Worm (Caenorhabditis elegans) whole organism, L2 larva: ENCODE measurements around the gene clc-8.

ENCODE experiments used
- ceh-16 ChIP-seq: fragments of 150-350 bp; optimal IDR thresholded peaks from 2 replicates; lab custom pipeline; 2014; ENCODE audit warnings: missing biosample characterization, missing genetic modification characterization
- elt-1 ChIP-seq: fragments of 150-350 bp; optimal IDR thresholded peaks from 2 replicates; lab custom pipeline; 2014; ENCODE audit warnings: missing biosample characterization, missing genetic modification characterization
- elt-3 ChIP-seq: sonication (generic microtip); optimal IDR thresholded peaks from 2 replicates; lab custom pipeline; 2017; ENCODE audit warnings: missing biosample characterization, missing genetic modification characterization
- lin-11 ChIP-seq: fragments of 150-350 bp; sonication (generic microtip); optimal IDR thresholded peaks from 2 replicates; lab custom pipeline; 2014; ENCODE audit warnings: missing biosample characterization, missing genetic modification characterization, inconsistent platforms, mixed read lengths
- mbf-1 ChIP-seq: sonication (generic microtip); optimal IDR thresholded peaks from 2 replicates; lab custom pipeline; 2017; ENCODE audit warnings: missing biosample characterization, missing genetic modification characterization
- nhr-12 ChIP-seq: fragments of 150-350 bp; optimal IDR thresholded peaks from 2 replicates; lab custom pipeline; 2014; ENCODE audit warnings: missing biosample characterization, missing genetic modification characterization
- nhr-129 ChIP-seq: fragments of 150-350 bp; optimal IDR thresholded peaks from 2 replicates; lab custom pipeline; 2014; ENCODE audit warnings: missing biosample characterization, missing genetic modification characterization
- nhr-21 ChIP-seq: fragments of 150-350 bp; optimal IDR thresholded peaks from 2 replicates; lab custom pipeline; 2014; ENCODE audit warnings: missing biosample characterization, missing genetic modification characterization
- nhr-77 ChIP-seq: fragments of 150-350 bp; optimal IDR thresholded peaks from 2 replicates; lab custom pipeline; 2014; ENCODE audit warnings: missing biosample characterization, missing genetic modification characterization
- unc-55 ChIP-seq: fragments of 150-350 bp; sonication (generic microtip); optimal IDR thresholded peaks from 3 replicates; lab custom pipeline; 2014; ENCODE audit warnings: missing biosample characterization, missing genetic modification reagents, missing genetic modification characterization
- zag-1 ChIP-seq: fragments of 150-350 bp; optimal IDR thresholded peaks from 2 replicates; lab custom pipeline; 2014; ENCODE audit warnings: missing biosample characterization, missing genetic modification characterization
- ztf-1 ChIP-seq: fragments of 200-800 bp; sonication (Bioruptor generic); conservative IDR thresholded peaks from 2 replicates; pipeline ENCODE4 v1.3.6; 2022; ENCODE audit warnings: missing genetic modification characterization, missing compliant biosample characterization
- ztf-11 ChIP-seq: sonication (generic microtip); optimal IDR thresholded peaks from 2 replicates; lab custom pipeline; 2017; ENCODE audit warnings: missing biosample characterization, missing genetic modification characterization

DNA sequence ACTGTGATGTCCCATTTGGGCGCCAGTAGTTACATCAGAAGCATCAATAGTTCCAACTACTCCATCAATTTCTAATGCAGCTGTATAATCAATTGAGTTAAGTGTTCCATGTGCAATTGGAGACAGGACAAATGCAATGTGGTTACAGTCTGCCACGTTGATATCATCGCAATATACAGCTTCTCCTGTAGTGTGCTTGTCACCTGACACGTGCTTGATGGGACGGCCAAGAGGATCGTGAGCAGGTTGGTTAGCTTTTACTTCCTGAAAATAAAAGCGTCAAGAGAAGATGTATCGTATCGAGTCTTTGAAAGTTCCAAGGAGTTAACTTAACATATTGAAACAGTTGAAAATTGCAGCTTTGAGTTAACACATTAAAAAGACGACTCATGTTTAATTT is 14.6 kb downstream of the clc-8 start:
- no peak for TF ChIP-seq lin-11 (tag; lab: Kevin White, UChicago)
- no peak for TF ChIP-seq nhr-77 (tag; lab: Kevin White, UChicago)
- TF ChIP-seq nhr-12 (tag; lab: Kevin White, UChicago), result no peak
- no peak for TF ChIP-seq nhr-21
- TF ChIP-seq elt-1 (tag; lab: Kevin White, UChicago), result no peak
- no peak for TF ChIP-seq mbf-1 (tag; lab: Kevin White, UChicago)
- TF ChIP-seq nhr-129, result no peak
- no peak for TF ChIP-seq unc-55 (GFP tag; lab: Kevin White, UChicago)
- TF ChIP-seq ceh-16 (tag; lab: Kevin White, UChicago), result no peak
- TF ChIP-seq ztf-1 (GFP tag; lab: Robert Waterston, UW), result no peak
- TF ChIP-seq ztf-11, result no peak
- no peak for TF ChIP-seq elt-3 (tag; lab: Kevin White, UChicago)
- TF ChIP-seq zag-1, result no peak
